Fruit fly (Drosophila melanogaster): ENCODE measurements around the gene IntS11.

Gene IntS11

dm6 chr3R:29745056-29745455 is at the start of gene IntS11, which contains the start of gene Wdr24:
Gene IntS11 (plus strand): TSS chr3R:29745337.
Gene Wdr24 (minus strand): TSS chr3R:29745092.
- TF ChIP-seq woc (GFP tag; optimal IDR thresholded peaks at IDR 0.05) (peak; percentile 87), CrebA (GFP tag; optimal IDR thresholded peaks at IDR 0.05; ENCODE audit: borderline replicate concordance) (no peak), Hnf4 (GFP tag; optimal IDR thresholded peaks at IDR 0.05) (no peak), N (GFP tag; optimal IDR thresholded peaks at IDR 0.05) (no peak), sage (GFP tag; optimal IDR thresholded peaks at IDR 0.05) (no peak), CG32264 (GFP tag; optimal IDR thresholded peaks at IDR 0.05) (peak; percentile 76), br (GFP tag; optimal IDR thresholded peaks at IDR 0.05) (peak; percentile 85), Hr78 (GFP tag; optimal IDR thresholded peaks at IDR 0.05) (no peak), pan (optimal IDR thresholded peaks at IDR 0.05) (no peak), rgr (GFP tag; optimal IDR thresholded peaks at IDR 0.05) (peak; percentile 94), h (GFP tag; optimal IDR thresholded peaks at IDR 0.05) (peak; percentile 94), jim (GFP tag; optimal IDR thresholded peaks at IDR 0.05) (no peak), Dif (GFP tag; optimal IDR thresholded peaks at IDR 0.05; ENCODE audit: partially characterized antibody) (no peak), psq (GFP tag; optimal IDR thresholded peaks at IDR 0.05) (peak; percentile 87), OdsH (GFP tag; optimal IDR thresholded peaks at IDR 0.05) (peak; percentile 90), foxo (GFP tag; optimal IDR thresholded peaks at IDR 0.05) (peak in 1 of 2 experiments; percentile 93), Mio (GFP tag; optimal IDR thresholded peaks at IDR 0.05) (peak; percentile 45), ey (GFP tag; optimal IDR thresholded peaks at IDR 0.05) (peak; percentile 94), Sp1 (GFP tag; optimal IDR thresholded peaks at IDR 0.05) (peak; percentile 95), dl (GFP tag; optimal IDR thresholded peaks at IDR 0.05; ENCODE audit: insufficient read depth in 1 of 2, partially characterized antibody in 2 of 2) (no peak), dmrt93B (GFP tag; optimal IDR thresholded peaks at IDR 0.05) (peak; percentile 98), Vsx2 (GFP tag; optimal IDR thresholded peaks at IDR 0.05; ENCODE audit: partially characterized antibody) (no peak), Myc (optimal IDR thresholded peaks at IDR 0.05) (no peak), usp (GFP tag; optimal IDR thresholded peaks at IDR 0.05) (no peak), dsf (GFP tag; optimal IDR thresholded peaks at IDR 0.05; ENCODE audit: borderline replicate concordance) (no peak), Dfd (GFP tag; optimal IDR thresholded peaks at IDR 0.05) (no peak), lola (GFP tag; optimal IDR thresholded peaks at IDR 0.05) (no peak), sv (GFP tag; optimal IDR thresholded peaks at IDR 0.05) (peak; percentile 60), Rel (GFP tag; optimal IDR thresholded peaks at IDR 0.05) (no peak), Rel (tag; optimal IDR thresholded peaks at IDR 0.05) (peak; percentile 86), HLH106 (tag; optimal IDR thresholded peaks at IDR 0.05) (peak; percentile 99), Abd-B (GFP tag; optimal IDR thresholded peaks at IDR 0.05) (no peak), tai (GFP tag; optimal IDR thresholded peaks at IDR 0.05) (no peak), Hr83 (GFP tag; optimal IDR thresholded peaks at IDR 0.05; ENCODE audit: poor library complexity, severe bottlenecking) (peak; percentile 64), GATAd (GFP tag; optimal IDR thresholded peaks at IDR 0.05) (peak; percentile 66), CG9705 (GFP tag; optimal IDR thresholded peaks at IDR 0.05) (peak; percentile 95), brk (GFP tag; optimal IDR thresholded peaks at IDR 0.05) (no peak), Jra (GFP tag; optimal IDR thresholded peaks at IDR 0.05) (no peak), fru (GFP tag; optimal IDR thresholded peaks at IDR 0.05) (peak; percentile 91)

dm6 chr3R:29695744-29696143 is 49.4 kb upstream of the IntS11 start:
- TF ChIP-seq Dif (GFP tag; optimal IDR thresholded peaks at IDR 0.05; ENCODE audit: partially characterized antibody) = no peak
- no peak for TF ChIP-seq Hr78 (GFP tag; optimal IDR thresholded peaks at IDR 0.05)
- no peak for TF ChIP-seq fru (GFP tag; optimal IDR thresholded peaks at IDR 0.05)
- no peak for TF ChIP-seq Abd-B (GFP tag; optimal IDR thresholded peaks at IDR 0.05)
- TF ChIP-seq psq (GFP tag; optimal IDR thresholded peaks at IDR 0.05) = no peak
- TF ChIP-seq lola (GFP tag; optimal IDR thresholded peaks at IDR 0.05) = no peak
- peak; percentile 94 for TF ChIP-seq Dfd (GFP tag; optimal IDR thresholded peaks at IDR 0.05)

dm6 chr3R:29696359-29696758 is 48.8 kb upstream of the IntS11 start:
- TF ChIP-seq Rel (GFP tag; optimal IDR thresholded peaks at IDR 0.05) (no peak), Rel (tag; optimal IDR thresholded peaks at IDR 0.05) (no peak), h (GFP tag; optimal IDR thresholded peaks at IDR 0.05) (no peak), CG9705 (GFP tag; optimal IDR thresholded peaks at IDR 0.05) (no peak), CrebA (GFP tag; optimal IDR thresholded peaks at IDR 0.05; ENCODE audit: borderline replicate concordance) (no peak), ey (GFP tag; optimal IDR thresholded peaks at IDR 0.05) (no peak), foxo (GFP tag; optimal IDR thresholded peaks at IDR 0.05) (no peak), Sp1 (GFP tag; optimal IDR thresholded peaks at IDR 0.05) (no peak), sage (GFP tag; optimal IDR thresholded peaks at IDR 0.05) (no peak), OdsH (GFP tag; optimal IDR thresholded peaks at IDR 0.05) (no peak), lola (GFP tag; optimal IDR thresholded peaks at IDR 0.05) (no peak), fru (GFP tag; optimal IDR thresholded peaks at IDR 0.05) (no peak), GATAd (GFP tag; optimal IDR thresholded peaks at IDR 0.05) (no peak), sv (GFP tag; optimal IDR thresholded peaks at IDR 0.05) (no peak)

Data from whole organism, wandering third instar larva.